Fruit fly (Drosophila melanogaster) whole organism, pupa: Measurements from ENCODE around the gene Max.

Experiments used
- CG10348 ChIP-seq: fragments of 200-800 bp; sonication (Bioruptor generic); IDR thresholded peaks from 2 replicates; pipeline ENCODE4 v1.3.6; 2022; ENCODE audit warnings: missing biosample characterization, missing genetic modification characterization
- CG12605 ChIP-seq: fragments of 200-800 bp; sonication (Bioruptor generic); IDR thresholded peaks from 2 replicates; pipeline ENCODE4 v1.3.6; 2022; ENCODE audit warnings: missing biosample characterization, missing genetic modification characterization
- CG13204 ChIP-seq: fragments of 200-800 bp; sonication (Bioruptor generic); optimal IDR thresholded peaks from 2 replicates; lab custom pipeline; 2018; ENCODE audit warnings: missing biosample characterization, mild to moderate bottlenecking, missing genetic modification characterization, moderate library complexity
- CG14655 ChIP-seq: fragments of 200-800 bp; sonication (Bioruptor generic); optimal IDR thresholded peaks from 3 replicates; lab custom pipeline; 2017; ENCODE audit warnings: mild to moderate bottlenecking, missing biosample characterization, missing genetic modification reagents, missing genetic modification characterization
- CG15710 ChIP-seq: fragments of 200-800 bp; sonication (Bioruptor generic); optimal IDR thresholded peaks from 2 replicates; lab custom pipeline; 2018; ENCODE audit warnings: missing biosample characterization, mild to moderate bottlenecking, missing genetic modification characterization, moderate library complexity
- CG17806 ChIP-seq: fragments of 200-800 bp; sonication (Bioruptor generic); optimal IDR thresholded peaks from 2 replicates; lab custom pipeline; 2018; ENCODE audit warnings: missing biosample characterization, mild to moderate bottlenecking, missing genetic modification characterization, moderate library complexity
- CG32121 ChIP-seq: fragments of 200-800 bp; sonication (Bioruptor generic); IDR thresholded peaks from 2 replicates; pipeline ENCODE4 v1.3.6; 2022; ENCODE audit warnings: missing biosample characterization, missing genetic modification characterization
- CG34367 ChIP-seq: fragments of 200-800 bp; sonication (Bioruptor generic); optimal IDR thresholded peaks from 2 replicates; lab custom pipeline; 2018; ENCODE audit warnings: missing biosample characterization, mild to moderate bottlenecking, missing genetic modification characterization
- CG4496 ChIP-seq: fragments of 200-800 bp; sonication (Bioruptor generic); IDR thresholded peaks from 3 replicates; pipeline ENCODE4 v1.3.6; 2022; ENCODE audit warnings: missing biosample characterization, missing genetic modification characterization
- CG8159 ChIP-seq: fragments of 200-800 bp; sonication (Bioruptor generic); optimal IDR thresholded peaks from 3 replicates; lab custom pipeline; 2018; ENCODE audit warnings: missing biosample characterization, mild to moderate bottlenecking, missing genetic modification characterization, moderate library complexity
- CG8301 ChIP-seq: fragments of 200-800 bp; sonication (Bioruptor generic); optimal IDR thresholded peaks from 2 replicates; lab custom pipeline; 2018; ENCODE audit warnings: missing biosample characterization, mild to moderate bottlenecking, missing genetic modification characterization
- CG9948 ChIP-seq: fragments of 200-800 bp; sonication (Bioruptor generic); optimal IDR thresholded peaks from 2 replicates; lab custom pipeline; 2018; ENCODE audit warnings: missing biosample characterization, mild to moderate bottlenecking, missing genetic modification characterization, moderate library complexity
- D1 ChIP-seq: fragments of 200-800 bp; sonication (Bioruptor generic); optimal IDR thresholded peaks from 2 replicates; lab custom pipeline; 2018; ENCODE audit warnings: missing biosample characterization, mild to moderate bottlenecking, missing genetic modification characterization, moderate library complexity
- EcR ChIP-seq: fragments of 200-800 bp; sonication (Bioruptor generic); optimal IDR thresholded peaks from 3 replicates; lab custom pipeline; 2019; ENCODE audit warnings: missing biosample characterization, missing genetic modification characterization, mild to moderate bottlenecking, moderate library complexity, missing genetic modification reagents
- Ets98B ChIP-seq: fragments of 200-800 bp; sonication (Bioruptor generic); IDR thresholded peaks from 2 replicates; pipeline ENCODE4 v1.3.6; 2022; ENCODE audit warnings: missing biosample characterization, missing genetic modification characterization
- Pif1A ChIP-seq: fragments of 200-800 bp; sonication (Bioruptor generic); optimal IDR thresholded peaks from 3 replicates; lab custom pipeline; 2016; ENCODE audit warnings: missing biosample characterization, missing genetic modification characterization
- Pif1B ChIP-seq: fragments of 200-800 bp; sonication (Bioruptor generic); optimal IDR thresholded peaks from 3 replicates; lab custom pipeline; 2016; ENCODE audit warnings: missing biosample characterization, missing genetic modification characterization
- Snoo ChIP-seq: fragments of 200-800 bp; sonication (Bioruptor generic); optimal IDR thresholded peaks from 3 replicates; lab custom pipeline; 2017; ENCODE audit warnings: missing biosample characterization, mild to moderate bottlenecking, missing genetic modification characterization, inconsistent platforms
- fd96Ca ChIP-seq: fragments of 200-800 bp; sonication (Bioruptor generic); IDR thresholded peaks from 3 replicates; pipeline ENCODE4 v1.3.6; 2022; ENCODE audit warnings: missing biosample characterization, missing genetic modification characterization
- gl ChIP-seq: fragments of 200-800 bp; sonication (Bioruptor generic); optimal IDR thresholded peaks from 2 replicates; lab custom pipeline; 2018; ENCODE audit warnings: missing biosample characterization, mild to moderate bottlenecking, missing genetic modification characterization
- rn ChIP-seq: fragments of 200-800 bp; sonication (Bioruptor generic); IDR thresholded peaks from 2 replicates; pipeline ENCODE4 v1.3.6; 2022; ENCODE audit warnings: missing biosample characterization, missing genetic modification characterization

The Max gene

DNA sequence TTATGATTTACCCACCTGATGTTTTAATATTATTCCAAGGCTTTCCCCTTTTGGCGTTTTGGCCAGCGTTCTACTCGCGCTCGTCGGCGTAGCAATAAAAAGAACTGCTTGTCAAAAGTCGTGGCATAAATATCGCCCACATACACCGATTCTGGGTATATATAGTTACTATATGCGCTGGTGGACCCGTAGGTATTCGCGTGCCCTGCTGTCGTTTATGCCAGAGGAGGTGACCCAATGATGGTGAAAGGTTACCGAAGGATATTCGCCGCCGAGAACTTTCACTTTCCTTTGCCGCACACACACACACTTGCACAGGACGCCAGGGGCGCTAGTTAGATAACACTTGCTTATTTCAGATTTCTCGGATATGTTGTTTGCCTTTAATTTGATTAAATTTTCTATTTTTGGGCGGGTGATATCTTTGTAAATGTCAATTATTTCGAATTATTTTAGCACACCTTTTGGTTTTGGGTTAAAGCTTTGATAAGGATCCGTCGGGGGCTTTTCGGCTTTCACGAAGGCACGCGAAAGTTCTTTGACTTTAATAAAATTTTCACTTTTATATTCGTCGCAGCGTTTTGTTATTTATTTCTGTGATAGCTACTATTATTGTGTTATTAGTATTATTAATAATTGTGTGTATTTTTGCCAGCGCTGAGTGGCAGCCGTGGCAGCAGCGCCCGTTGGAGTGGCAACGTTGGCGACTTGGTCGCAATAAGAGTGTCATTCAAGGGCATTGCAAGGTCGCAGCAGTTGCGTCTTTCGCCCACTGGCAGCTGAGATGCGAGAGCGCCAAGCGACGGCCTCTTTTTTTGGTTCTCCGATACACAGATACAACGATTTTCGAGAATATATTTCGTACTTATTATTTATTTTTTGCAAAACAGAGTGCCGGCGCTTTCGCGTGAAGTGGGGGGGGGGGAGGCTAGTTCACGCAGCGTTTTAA, 27.8 kb upstream of the Max start:
- TF ChIP-seq CG4496 (no peak), fd96Ca (GFP tag; lab: Robert Waterston, UW) (no peak), Ets98B (GFP tag; lab: Robert Waterston, UW) (no peak), CG15710 (tag; lab: Kevin White, UChicago) (no peak), CG32121 (GFP tag; lab: Robert Waterston, UW) (no peak), Pif1A (GFP tag; lab: Kevin White, UChicago) (no peak), CG9948 (tag; lab: Kevin White, UChicago) (no peak), Pif1B (GFP tag; lab: Kevin White, UChicago) (no peak), CG34367 (tag; lab: Kevin White, UChicago) (no peak), CG8301 (tag; lab: Kevin White, UChicago) (no peak)

DNA sequence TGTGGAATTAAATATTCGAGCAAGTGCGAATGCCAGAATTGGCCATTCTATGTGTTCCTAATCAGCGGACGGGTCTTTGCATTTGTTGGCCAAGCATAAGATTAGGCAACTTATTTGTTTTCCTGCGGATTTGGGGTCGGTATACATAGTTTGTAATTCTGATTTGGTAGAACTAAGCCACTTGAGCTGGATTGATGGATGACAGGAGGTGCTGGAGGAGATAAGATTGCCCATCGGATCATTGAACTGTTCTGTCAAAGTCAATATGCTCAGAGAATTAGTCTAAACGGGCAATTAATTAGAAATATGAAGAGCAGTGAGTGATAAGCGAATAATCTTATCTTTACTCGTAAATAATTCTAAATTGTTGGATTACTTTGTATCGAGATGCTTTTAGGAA, 25.4 kb upstream of the Max start:
- TF ChIP-seq rn (GFP tag; lab: Robert Waterston, UW) (no peak), Snoo (tag; lab: Kevin White, UChicago) (no peak), Ets98B (GFP tag; lab: Robert Waterston, UW) (no peak), CG12605 (GFP tag; lab: Robert Waterston, UW) (no peak), Pif1B (GFP tag; lab: Kevin White, UChicago) (no peak), D1 (tag; lab: Kevin White, UChicago) (no peak)

DNA sequence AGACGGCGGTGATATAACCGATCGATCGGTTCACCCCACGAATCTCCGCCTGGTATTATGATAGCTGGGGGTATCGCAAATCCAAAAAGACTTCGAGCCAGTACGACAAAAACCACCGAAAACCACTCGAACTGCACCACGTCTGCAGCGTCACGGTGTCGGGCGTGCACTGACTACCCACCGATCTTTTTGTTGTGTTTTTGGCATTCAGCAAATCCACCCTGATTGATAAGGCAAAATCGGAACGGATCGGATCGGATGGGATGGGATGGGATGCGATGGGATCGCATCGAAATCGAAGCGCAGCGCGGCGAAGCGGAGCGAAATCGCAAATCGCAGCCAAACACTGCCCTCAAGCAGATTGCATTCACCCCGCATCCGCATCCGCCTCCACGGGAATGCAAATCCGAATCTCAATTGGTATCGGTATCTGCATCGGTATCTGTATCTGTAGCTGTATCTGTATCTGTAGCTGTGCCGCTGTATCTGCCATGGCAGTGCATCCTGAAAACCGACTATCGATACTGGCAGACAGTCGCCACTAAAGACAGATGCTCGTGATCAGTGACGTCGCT, 24.5 kb upstream of the Max start:
- no peak for TF ChIP-seq CG12605 (GFP tag; lab: Robert Waterston, UW)
- TF ChIP-seq fd96Ca (GFP tag; lab: Robert Waterston, UW): no peak
- TF ChIP-seq CG4496: no peak
- no peak for TF ChIP-seq rn (GFP tag; lab: Robert Waterston, UW)
- no peak for TF ChIP-seq CG9948 (tag; lab: Kevin White, UChicago)
- TF ChIP-seq CG8159 (tag; lab: Kevin White, UChicago): no peak
- no peak for TF ChIP-seq CG15710 (tag; lab: Kevin White, UChicago)
- no peak for TF ChIP-seq gl (tag; lab: Kevin White, UChicago)
- no peak for TF ChIP-seq Ets98B (GFP tag; lab: Robert Waterston, UW)
- TF ChIP-seq Pif1A (GFP tag; lab: Kevin White, UChicago): no peak
- no peak for TF ChIP-seq Snoo (tag; lab: Kevin White, UChicago)
- TF ChIP-seq CG8301 (tag; lab: Kevin White, UChicago): no peak
- TF ChIP-seq CG13204 (GFP tag; lab: Kevin White, UChicago): no peak
- no peak for TF ChIP-seq CG10348 (GFP tag; lab: Robert Waterston, UW)
- TF ChIP-seq D1 (tag; lab: Kevin White, UChicago): no peak

DNA sequence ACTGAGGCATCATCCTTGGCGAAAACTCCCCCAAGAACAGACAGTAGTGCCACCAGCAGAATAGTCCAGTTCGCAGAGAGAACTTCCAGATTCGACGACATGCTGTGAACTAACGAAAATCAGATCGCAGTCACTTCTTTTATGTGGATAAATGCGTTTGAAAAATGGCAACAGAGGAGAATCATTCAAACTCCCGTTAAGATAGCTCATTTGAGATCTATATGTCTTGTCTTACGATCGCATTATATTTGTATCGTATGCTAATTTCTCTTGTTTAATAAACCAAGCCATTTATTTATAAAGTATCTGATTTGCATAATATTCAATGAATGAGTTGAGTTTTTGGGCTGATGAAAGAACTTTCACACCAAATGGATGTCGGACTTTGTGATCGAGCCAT, 16.7 kb upstream of the Max start, which contains the start of gene CG14089:
TSS of gene CG14089 (minus strand) at position 101 of the 400 bp plus-strand sequence.
- TF ChIP-seq Snoo (tag; lab: Kevin White, UChicago) (no peak), CG34367 (tag; lab: Kevin White, UChicago) (no peak), CG15710 (tag; lab: Kevin White, UChicago) (no peak)

DNA sequence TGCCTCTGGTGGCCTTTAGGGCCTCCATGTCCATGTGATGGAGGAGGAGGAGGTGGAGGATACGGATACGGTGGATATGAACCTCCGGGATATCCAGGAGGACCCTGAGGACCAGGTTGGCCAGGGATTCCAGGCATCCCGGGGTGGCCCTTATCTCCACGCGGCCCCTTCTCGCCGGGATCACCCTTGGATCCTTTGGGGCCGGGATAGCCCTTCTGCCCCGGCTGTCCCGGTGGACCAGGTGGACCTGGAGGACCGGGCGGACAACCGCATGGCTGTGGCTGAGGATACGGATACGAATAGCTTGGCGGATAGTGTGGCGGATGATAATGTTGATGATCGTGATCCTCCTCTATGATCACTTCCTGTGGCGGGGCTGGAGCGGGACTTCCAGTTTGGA, 16.3 kb upstream of the Max start:
- TF ChIP-seq Pif1B (GFP tag; lab: Kevin White, UChicago): no peak
- TF ChIP-seq Pif1A (GFP tag; lab: Kevin White, UChicago): no peak
- TF ChIP-seq gl (tag; lab: Kevin White, UChicago): no peak
- no peak for TF ChIP-seq CG14655 (GFP tag; lab: Kevin White, UChicago)
- no peak for TF ChIP-seq rn (GFP tag; lab: Robert Waterston, UW)
- TF ChIP-seq fd96Ca (GFP tag; lab: Robert Waterston, UW): no peak
- TF ChIP-seq CG32121 (GFP tag; lab: Robert Waterston, UW): no peak
- no peak for TF ChIP-seq CG8301 (tag; lab: Kevin White, UChicago)

DNA sequence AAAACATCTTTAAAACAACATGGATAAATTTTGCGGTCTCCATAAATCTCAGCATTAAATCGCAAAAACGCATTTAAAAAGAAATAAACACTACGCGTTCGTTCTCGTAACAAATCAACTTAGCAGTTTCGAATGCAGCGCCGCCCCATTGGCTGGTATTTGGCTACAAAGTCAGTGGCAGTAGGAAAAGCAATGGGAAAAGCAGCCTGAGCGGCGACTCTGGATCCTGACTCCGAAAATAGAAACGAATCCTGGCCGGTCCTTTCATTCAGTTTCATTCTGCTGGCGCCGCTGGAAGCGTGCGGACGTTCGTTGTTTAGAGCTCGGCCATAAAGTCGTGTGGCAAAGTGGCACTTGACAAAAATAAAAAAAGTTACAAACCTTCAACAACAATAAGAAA, 11.5 kb upstream of the Max start, which contains the start of gene CG14086:
TSS of gene CG14086 (plus strand) at position 301 of the 400 bp plus-strand sequence.
- TF ChIP-seq gl (tag; lab: Kevin White, UChicago): no peak
- no peak for TF ChIP-seq CG4496
- no peak for TF ChIP-seq CG32121 (GFP tag; lab: Robert Waterston, UW)
- TF ChIP-seq CG9948 (tag; lab: Kevin White, UChicago): no peak
- TF ChIP-seq EcR: no peak

DNA sequence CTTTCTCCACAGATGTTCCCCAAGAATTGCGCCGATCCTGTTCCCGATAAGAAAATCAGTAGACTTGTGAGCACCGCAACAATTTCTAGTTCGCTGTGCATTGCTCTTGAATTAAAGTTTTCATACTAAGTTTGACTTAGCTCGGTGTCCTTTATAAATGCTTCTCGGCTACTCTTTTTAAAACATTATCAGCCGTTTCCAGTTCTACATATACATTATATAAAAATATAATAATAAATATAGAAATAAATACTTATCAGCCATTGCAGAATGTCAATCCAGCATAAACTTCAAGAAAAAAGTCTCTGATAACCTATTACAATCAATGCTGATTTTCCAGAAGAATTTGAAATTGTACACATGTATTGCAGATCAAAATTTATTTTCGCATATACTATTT, 6.6 kb upstream of the Max start, which contains the start of gene CG14088:
TSS of gene CG14088 (minus strand) at position 101 of the 400 bp plus-strand sequence.
- TF ChIP-seq CG8301 (tag; lab: Kevin White, UChicago): no peak
- no peak for TF ChIP-seq Snoo (tag; lab: Kevin White, UChicago)
- no peak for TF ChIP-seq EcR
- no peak for TF ChIP-seq D1 (tag; lab: Kevin White, UChicago)
- no peak for TF ChIP-seq CG8159 (tag; lab: Kevin White, UChicago)
- TF ChIP-seq Pif1B (GFP tag; lab: Kevin White, UChicago): no peak
- no peak for TF ChIP-seq rn (GFP tag; lab: Robert Waterston, UW)
- TF ChIP-seq CG9948 (tag; lab: Kevin White, UChicago): no peak
- no peak for TF ChIP-seq CG17806 (tag; lab: Kevin White, UChicago)
- no peak for TF ChIP-seq CG32121 (GFP tag; lab: Robert Waterston, UW)
- TF ChIP-seq CG34367 (tag; lab: Kevin White, UChicago): no peak
- no peak for TF ChIP-seq gl (tag; lab: Kevin White, UChicago)
